Fruit fly (Drosophila melanogaster): Measurements from ENCODE around the gene CG5953.

Gene CG5953

DNA sequence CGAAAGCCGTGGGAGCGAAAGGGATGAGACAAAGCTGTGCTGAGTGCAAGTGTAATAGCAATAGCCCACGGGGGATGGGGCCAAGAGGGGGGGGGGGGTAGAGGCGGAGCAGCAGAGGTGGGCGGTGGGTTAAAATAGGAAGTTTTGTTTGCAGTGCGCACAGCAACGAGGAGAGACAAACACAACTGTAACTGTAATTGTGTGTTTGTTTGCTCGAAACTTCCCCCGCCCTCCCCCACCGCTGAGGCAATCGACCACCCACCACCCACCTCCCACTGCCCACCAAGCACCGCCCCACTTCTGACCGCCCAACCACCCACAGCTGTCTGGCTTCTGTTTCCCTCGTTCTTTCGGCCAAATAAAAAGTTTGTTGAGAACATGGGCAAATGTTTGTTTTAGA is 8.1 kb upstream of the CG5953 start (continued):
- TF ChIP-seq CG12071 (GFP tag; optimal IDR thresholded peaks at IDR 0.05) (no peak), CG15696 (tag; optimal IDR thresholded peaks at IDR 0.05) (no peak), Atf-2 (GFP tag; optimal IDR thresholded peaks at IDR 0.05) (no peak), CG11696 (GFP tag; IDR thresholded peaks at IDR 0.05) (no peak), CG6689 (GFP tag; IDR thresholded peaks at IDR 0.05) (no peak), abd-A (tag; optimal IDR thresholded peaks at IDR 0.05) (peak; percentile 26), eyg (GFP tag; optimal IDR thresholded peaks at IDR 0.05) (no peak), CG43689 (GFP tag; IDR thresholded peaks at IDR 0.05) (0 out of 2 replicates have a peak, but pooled peaks have one; percentile 32), CG3726 (GFP tag; IDR thresholded peaks at IDR 0.05) (no peak), Nf-YB (GFP tag; optimal IDR thresholded peaks at IDR 0.05) (no peak), Scr (GFP tag; IDR thresholded peaks at IDR 0.05; ENCODE audit: partially characterized antibody) (no peak), lbe (GFP tag; optimal IDR thresholded peaks at IDR 0.05) (no peak), MBD-R2 (GFP tag; IDR thresholded peaks at IDR 0.05) (0 out of 2 replicates have a peak, but pooled peaks have one; percentile 13), CG10543 (GFP tag; optimal IDR thresholded peaks at IDR 0.05) (peak; percentile 33), twi (tag; optimal IDR thresholded peaks at IDR 0.05) (no peak), H2.0 (GFP tag; IDR thresholded peaks at IDR 0.05) (no peak), CG1233 (GFP tag; optimal IDR thresholded peaks at IDR 0.05) (no peak), CG4617 (GFP tag; optimal IDR thresholded peaks at IDR 0.05; ENCODE audit: borderline replicate concordance) (no peak), CG15011 (GFP tag; optimal IDR thresholded peaks at IDR 0.05) (no peak), ap (GFP tag; IDR thresholded peaks at IDR 0.05) (no peak), run (tag; optimal IDR thresholded peaks at IDR 0.05) (no peak), CG12744 (GFP tag; optimal IDR thresholded peaks at IDR 0.05) (no peak), Xrp1 (GFP tag; IDR thresholded peaks at IDR 0.05) (no peak), phol (tag; optimal IDR thresholded peaks at IDR 0.05) (no peak), BtbVII (GFP tag; optimal IDR thresholded peaks at IDR 0.05) (no peak), CG32532 (GFP tag; IDR thresholded peaks at IDR 0.05) (no peak), CG2875 (GFP tag; optimal IDR thresholded peaks at IDR 0.05) (peak; percentile 29), gcm (GFP tag; optimal IDR thresholded peaks at IDR 0.05) (no peak), lilli (GFP tag; optimal IDR thresholded peaks at IDR 0.05) (no peak), Optix (GFP tag; IDR thresholded peaks at IDR 0.05) (no peak), CG9609 (GFP tag; optimal IDR thresholded peaks at IDR 0.05) (no peak), CG4282 (GFP tag; optimal IDR thresholded peaks at IDR 0.05) (no peak), CG2199 (GFP tag; IDR thresholded peaks at IDR 0.05) (no peak), CTCF (GFP tag; optimal IDR thresholded peaks at IDR 0.05) (no peak), toy (GFP tag; IDR thresholded peaks at IDR 0.05) (no peak), ranshi (GFP tag; IDR thresholded peaks at IDR 0.05) (no peak), HLHmδ (GFP tag; optimal IDR thresholded peaks at IDR 0.05) (no peak), insv (GFP tag; optimal IDR thresholded peaks at IDR 0.05) (no peak), CG6791 (GFP tag; IDR thresholded peaks at IDR 0.05; ENCODE audit: partially characterized antibody) (no peak), Drgx (GFP tag; IDR thresholded peaks at IDR 0.05) (no peak), CG15514 (GFP tag; optimal IDR thresholded peaks at IDR 0.05) (no peak), CG7745 (tag; optimal IDR thresholded peaks at IDR 0.05) (no peak), cad (GFP tag; optimal IDR thresholded peaks at IDR 0.05) (no peak), Gsc (GFP tag; IDR thresholded peaks at IDR 0.05) (no peak), HHEX (GFP tag; optimal IDR thresholded peaks at IDR 0.05) (no peak), ci (GFP tag; IDR thresholded peaks at IDR 0.05) (peak; percentile 64; the same call in 1 of the 3 replicates), jing (GFP tag; optimal IDR thresholded peaks at IDR 0.05) (no peak), Hey (tag; optimal IDR thresholded peaks at IDR 0.05) (peak; percentile 18), stwl (tag; optimal IDR thresholded peaks at IDR 0.05) (no peak), Myb (GFP tag; optimal IDR thresholded peaks at IDR 0.05) (no peak), CG12769 (tag; optimal IDR thresholded peaks at IDR 0.05) (no peak), Max (GFP tag; optimal IDR thresholded peaks at IDR 0.05) (no peak), salm (tag; optimal IDR thresholded peaks at IDR 0.05) (no peak)
